Worm (Caenorhabditis elegans) whole organism, L1 larva: Measurements from ENCODE around the gene atp-5.

ENCODE experiments used
- lin-15B ChIP-seq: fragments of 150-350 bp; sonication (generic microtip); optimal IDR thresholded peaks from 3 replicates; lab custom pipeline; 2014; ENCODE audit warnings: missing biosample characterization, missing genetic modification characterization
- nhr-90 ChIP-seq: sonication (generic microtip); optimal IDR thresholded peaks from 2 replicates; lab custom pipeline; 2016; ENCODE audit warnings: mild to moderate bottlenecking, missing genetic modification characterization, missing compliant biosample characterization; ENCODE audit not compliant: poor library complexity

DNA sequence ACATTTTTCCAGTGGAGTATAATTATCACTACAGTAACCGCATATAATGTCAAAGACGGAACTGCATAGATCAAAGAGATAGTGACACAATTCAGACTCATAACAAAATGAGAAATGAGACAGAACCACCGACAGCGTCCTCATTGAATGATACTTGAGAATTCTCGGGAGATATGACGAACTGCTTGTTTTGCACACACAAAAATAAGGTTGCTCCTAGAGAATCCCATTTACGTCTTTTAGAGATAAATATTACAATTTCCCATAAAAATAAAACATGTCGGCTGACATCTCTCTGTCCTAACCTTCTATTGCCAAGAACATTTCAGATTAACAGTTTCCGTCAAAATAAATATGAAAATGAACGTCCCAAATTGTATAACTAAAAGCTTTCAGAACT lies 31.9 kb upstream of the atp-5 start, which contains the start of gene srg-38:
- TF ChIP-seq nhr-90 (tag; lab: Kevin White, UChicago) = no peak
- TF ChIP-seq lin-15B (tag; lab: Kevin White, UChicago) = no peak
